Fruit fly (Drosophila melanogaster): Measurements from ENCODE around the gene CG42346.

Gene CG42346

DNA sequence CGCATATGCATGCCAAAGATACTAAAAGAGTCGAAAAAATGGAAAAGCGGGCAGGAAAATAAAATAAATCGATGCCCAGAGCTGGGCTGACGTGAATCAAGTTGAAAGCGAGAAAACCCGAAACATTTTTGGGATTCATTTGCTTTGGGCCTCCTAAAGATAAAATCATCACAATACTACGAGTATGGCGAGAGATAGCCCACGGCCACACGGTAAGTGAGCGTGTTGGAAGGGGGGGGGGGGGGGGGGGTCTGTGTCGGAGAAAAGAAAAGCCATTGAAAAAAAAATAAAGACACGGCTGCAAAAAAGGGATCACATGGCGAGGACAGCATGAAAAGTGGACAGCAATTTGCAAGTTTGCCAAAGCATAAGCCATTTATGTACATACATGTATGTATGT is 25.9 kb downstream of the CG42346 start:
- no peak for TF ChIP-seq Dll (optimal IDR thresholded peaks at IDR 0.05)
- no peak for TF ChIP-seq CG8478 (optimal IDR thresholded peaks at IDR 0.05)
- TF ChIP-seq psq (optimal IDR thresholded peaks at IDR 0.05), result no peak
- TF ChIP-seq pan (optimal IDR thresholded peaks at IDR 0.05), result no peak
- no peak for TF ChIP-seq EcR (GFP tag; optimal IDR thresholded peaks at IDR 0.05)

DNA sequence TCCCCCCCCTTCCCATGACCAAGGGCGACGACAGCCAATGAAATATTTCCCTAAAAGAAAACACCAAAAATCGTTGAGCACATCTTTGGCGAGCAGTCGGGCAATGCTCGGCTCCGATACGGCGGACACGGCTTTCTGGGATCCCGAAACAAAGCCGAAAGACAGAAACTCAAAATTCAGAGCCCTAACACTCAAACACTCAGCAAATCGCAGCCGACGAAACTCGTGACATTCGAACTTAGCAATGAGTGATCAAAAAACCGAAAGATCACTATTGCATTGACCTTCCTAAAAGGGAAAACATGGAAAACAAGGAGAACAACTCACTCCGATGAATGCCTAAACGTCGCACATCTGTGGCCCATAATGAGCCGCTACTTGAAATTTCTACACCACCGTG is 27.1 kb downstream of the CG42346 start:
- TF ChIP-seq EcR (GFP tag; optimal IDR thresholded peaks at IDR 0.05), result no peak

DNA sequence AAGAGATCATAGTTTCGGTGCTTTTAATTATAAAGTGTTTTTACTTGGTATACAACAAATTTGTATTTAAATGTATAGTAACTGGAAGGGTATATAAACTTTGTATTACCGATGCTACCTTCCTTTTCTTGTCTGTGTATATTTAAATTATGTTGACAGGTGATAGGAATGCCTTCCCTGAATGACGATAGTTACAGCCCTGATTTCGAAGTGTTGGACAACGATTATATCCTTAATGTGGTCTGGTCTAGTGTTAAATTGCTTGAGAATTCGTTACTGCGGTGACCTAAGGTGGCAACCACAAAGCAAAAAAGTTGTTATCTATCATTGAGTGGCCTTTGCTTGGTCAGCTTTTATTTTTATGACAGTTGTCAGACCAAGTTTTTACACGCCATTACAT is 40.3 kb downstream of the CG42346 start, which contains the start of gene CG34334:
TSS of gene CG34334 (plus strand) at position 301 of the 400 bp plus-strand sequence.
- no peak for TF ChIP-seq pan (optimal IDR thresholded peaks at IDR 0.05)
- TF ChIP-seq EcR (GFP tag; optimal IDR thresholded peaks at IDR 0.05), result no peak
- no peak for TF ChIP-seq psq (optimal IDR thresholded peaks at IDR 0.05)
- TF ChIP-seq Dll (optimal IDR thresholded peaks at IDR 0.05), result no peak

dm6 chrX:22917886-22918285 is 85.7 kb downstream of the CG42346 start:
- no peak for TF ChIP-seq usp (GFP tag; optimal IDR thresholded peaks at IDR 0.05)
